Worm (Caenorhabditis elegans) whole organism, midembryonic: ENCODE data around the gene lbp-1.

ENCODE experiments used
- T22C8.4 ChIP-seq: fragments of 200-800 bp; sonication (Bioruptor generic); IDR thresholded peaks from 2 replicates; pipeline ENCODE4 v1.3.6; 2022; ENCODE audit warnings: missing genetic modification characterization, missing compliant biosample characterization
- cog-1 ChIP-seq: sonication (generic microtip); optimal IDR thresholded peaks from 2 replicates; lab custom pipeline; 2016; ENCODE audit warnings: missing genetic modification characterization, missing compliant biosample characterization
- flt-1 ChIP-seq: fragments of 200-800 bp; sonication (Bioruptor generic); IDR thresholded peaks from 2 replicates; pipeline ENCODE4 v1.3.6; 2022; ENCODE audit warnings: missing genetic modification characterization, missing compliant biosample characterization
- klf-2 ChIP-seq: fragments of 200-800 bp; sonication (Bioruptor generic); conservative IDR thresholded peaks from 2 replicates; pipeline ENCODE4 v1.3.6; 2022; ENCODE audit warnings: missing genetic modification reagents, missing genetic modification characterization, missing compliant biosample characterization
- med-1 ChIP-seq: sonication (generic microtip); optimal IDR thresholded peaks from 2 replicates; lab custom pipeline; 2017; ENCODE audit warnings: missing genetic modification characterization, mild to moderate bottlenecking, missing compliant biosample characterization, antibody characterized with exemption, missing genetic modification reagents; ENCODE audit not compliant: insufficient read depth
- ref-1 ChIP-seq: fragments of 200-800 bp; sonication (Bioruptor generic); conservative IDR thresholded peaks from 2 replicates; pipeline ENCODE4 v1.3.6; 2022; ENCODE audit warnings: missing genetic modification reagents, missing genetic modification characterization, missing compliant biosample characterization
- tab-1 ChIP-seq: fragments of 200-800 bp; sonication (Bioruptor generic); IDR thresholded peaks from 2 replicates; pipeline ENCODE4 v1.3.6; 2022; ENCODE audit warnings: missing genetic modification characterization, missing compliant biosample characterization
- ztf-23 ChIP-seq: fragments of 200-800 bp; sonication (Bioruptor generic); IDR thresholded peaks from 2 replicates; pipeline ENCODE4 v1.3.6; 2022; ENCODE audit warnings: missing genetic modification reagents, missing genetic modification characterization, missing compliant biosample characterization
- ztf-29 ChIP-seq: fragments of 200-800 bp; sonication (Bioruptor generic); IDR thresholded peaks from 2 replicates; pipeline ENCODE4 v1.3.6; 2022; ENCODE audit warnings: missing genetic modification reagents, missing genetic modification characterization, missing compliant biosample characterization

The lbp-1 gene

ce11 chrX:3235358-3235816 is 23.6 kb upstream of the lbp-1 start, which contains the start of gene F28B4.3:
Gene F28B4.3 (minus strand): TSS chrX:3235408.
- no peak for TF ChIP-seq cog-1 (tag; lab: Kevin White, UChicago)
- no peak for TF ChIP-seq flt-1 (GFP tag; lab: Robert Waterston, UW)
- TF ChIP-seq ztf-23 (GFP tag; lab: Robert Waterston, UW) = no peak
- no peak for TF ChIP-seq ztf-29 (GFP tag; lab: Robert Waterston, UW)
- TF ChIP-seq T22C8.4 = no peak
- TF ChIP-seq tab-1 = no peak
- no peak for TF ChIP-seq ref-1 (GFP tag; lab: Robert Waterston, UW)
- TF ChIP-seq klf-2 (GFP tag; lab: Robert Waterston, UW) = no peak
- TF ChIP-seq med-1 (GFP tag; lab: Kevin White, UChicago) = no peak

ce11 chrX:3243614-3244013 is 15.3 kb upstream of the lbp-1 start, which contains the start of gene irg-7:
Gene irg-7 (minus strand): TSS chrX:3243636.
- no peak for TF ChIP-seq ref-1 (GFP tag; lab: Robert Waterston, UW)
- TF ChIP-seq klf-2 (GFP tag; lab: Robert Waterston, UW) = no peak
- TF ChIP-seq tab-1 = no peak
- no peak for TF ChIP-seq cog-1 (tag; lab: Kevin White, UChicago)

ce11 chrX:3244402-3244801 is 14.5 kb upstream of the lbp-1 start:
- TF ChIP-seq med-1 (GFP tag; lab: Kevin White, UChicago) (no peak), ztf-23 (GFP tag; lab: Robert Waterston, UW) (no peak), T22C8.4 (no peak)

- peak; percentile 41 for TF ChIP-seq cog-1 (tag; lab: Kevin White, UChicago)
- no peak for TF ChIP-seq flt-1 (GFP tag; lab: Robert Waterston, UW)
Observed at ce11 chrX:3245812-3246211, 13.1 kb upstream of the lbp-1 start, which contains the start of gene F40F4.7. Gene F40F4.7 (minus strand): TSS chrX:3245933.

- no peak for TF ChIP-seq tab-1
- TF ChIP-seq ztf-29 (GFP tag; lab: Robert Waterston, UW) = no peak
- TF ChIP-seq med-1 (GFP tag; lab: Kevin White, UChicago) = no peak
- TF ChIP-seq T22C8.4 = no peak
- no peak for TF ChIP-seq ztf-23 (GFP tag; lab: Robert Waterston, UW)
- TF ChIP-seq cog-1 (tag; lab: Kevin White, UChicago) = no peak
- TF ChIP-seq ref-1 (GFP tag; lab: Robert Waterston, UW) = no peak
- TF ChIP-seq klf-2 (GFP tag; lab: Robert Waterston, UW) = no peak
- TF ChIP-seq flt-1 (GFP tag; lab: Robert Waterston, UW) = no peak
Observed at ce11 chrX:3247768-3248167, 11.2 kb upstream of the lbp-1 start.

ce11 chrX:3250481-3251091 is 8.4 kb upstream of the lbp-1 start, which contains the start of gene pqn-37:
Gene pqn-37 (minus strand): TSS chrX:3250531.
- TF ChIP-seq T22C8.4 (no peak), klf-2 (GFP tag; lab: Robert Waterston, UW) (no peak), ztf-23 (GFP tag; lab: Robert Waterston, UW) (no peak), cog-1 (tag; lab: Kevin White, UChicago) (no peak), tab-1 (no peak), flt-1 (GFP tag; lab: Robert Waterston, UW) (no peak), ztf-29 (GFP tag; lab: Robert Waterston, UW) (no peak), med-1 (GFP tag; lab: Kevin White, UChicago) (no peak), ref-1 (GFP tag; lab: Robert Waterston, UW) (no peak)

ce11 chrX:3252500-3252899 is 6.4 kb upstream of the lbp-1 start, which contains the start of gene tba-9:
Gene tba-9 (plus strand): TSS chrX:3252800.
- TF ChIP-seq tab-1 (no peak), flt-1 (GFP tag; lab: Robert Waterston, UW) (no peak), klf-2 (GFP tag; lab: Robert Waterston, UW) (no peak), med-1 (GFP tag; lab: Kevin White, UChicago) (no peak), ztf-29 (GFP tag; lab: Robert Waterston, UW) (no peak), ztf-23 (GFP tag; lab: Robert Waterston, UW) (no peak), T22C8.4 (no peak), cog-1 (tag; lab: Kevin White, UChicago) (no peak), ref-1 (GFP tag; lab: Robert Waterston, UW) (no peak)

ce11 chrX:3256784-3257493 is 2.0 kb upstream of the lbp-1 start, which contains the start of gene lbp-3:
Gene lbp-3 (plus strand): TSS chrX:3257372.
- no peak for TF ChIP-seq T22C8.4
- TF ChIP-seq med-1 (GFP tag; lab: Kevin White, UChicago) = no peak
- TF ChIP-seq ref-1 (GFP tag; lab: Robert Waterston, UW) = no peak
- no peak for TF ChIP-seq flt-1 (GFP tag; lab: Robert Waterston, UW)
- TF ChIP-seq tab-1 = no peak
- TF ChIP-seq cog-1 (tag; lab: Kevin White, UChicago) = no peak
- no peak for TF ChIP-seq ztf-23 (GFP tag; lab: Robert Waterston, UW)
- TF ChIP-seq ztf-29 (GFP tag; lab: Robert Waterston, UW) = no peak
- TF ChIP-seq klf-2 (GFP tag; lab: Robert Waterston, UW) = no peak

- no peak for TF ChIP-seq ztf-23 (GFP tag; lab: Robert Waterston, UW)
- no peak for TF ChIP-seq klf-2 (GFP tag; lab: Robert Waterston, UW)
Observed at ce11 chrX:3260509-3260908, 1.6 kb downstream of the lbp-1 start, which contains the start of gene lbp-2. Gene lbp-2 (plus strand): TSS chrX:3260610.
